Worm (Caenorhabditis elegans) whole organism, young adult: ENCODE data around the gene C34B4.5.

ENCODE experiments used
- B0336.3 ChIP-seq: fragments of 200-800 bp; sonication (Bioruptor generic); IDR thresholded peaks from 2 replicates; pipeline ENCODE4 v1.3.6; 2022; ENCODE audit warnings: missing genetic modification characterization, missing compliant biosample characterization
- athp-1 ChIP-seq: sonication (generic microtip); optimal IDR thresholded peaks from 2 replicates; lab custom pipeline; 2017; ENCODE audit warnings: mild to moderate bottlenecking, missing genetic modification characterization, missing compliant biosample characterization
- attf-3 ChIP-seq: fragments of 200-800 bp; sonication (Bioruptor generic); conservative IDR thresholded peaks from 2 replicates; pipeline ENCODE4 v1.3.6; 2022; ENCODE audit warnings: missing genetic modification reagents, missing genetic modification characterization, missing compliant biosample characterization
- attf-6 ChIP-seq: fragments of 200-800 bp; sonication (Bioruptor generic); IDR thresholded peaks from 2 replicates; pipeline ENCODE4 v1.3.6; 2022; ENCODE audit warnings: missing genetic modification reagents, missing genetic modification characterization, missing compliant biosample characterization
- cebp-2 ChIP-seq: fragments of 200-800 bp; sonication (Bioruptor generic); IDR thresholded peaks from 2 replicates; pipeline ENCODE4 v1.3.6; 2022; ENCODE audit warnings: missing genetic modification characterization, missing compliant biosample characterization
- him-1 ChIP-seq: sonication (generic microtip); optimal IDR thresholded peaks from 2 replicates; lab custom pipeline; 2016; ENCODE audit warnings: missing genotype, missing genetic modification reagents, missing genetic modification characterization, missing compliant biosample characterization
- hrde-1 ChIP-seq: sonication (generic microtip); optimal IDR thresholded peaks from 2 replicates; lab custom pipeline; 2016; ENCODE audit warnings: missing genetic modification characterization, mild to moderate bottlenecking, missing compliant biosample characterization, moderate library complexity, missing genotype, missing genetic modification reagents, borderline replicate concordance
- lin-35 ChIP-seq, 3 experiments: fragments of 150-350 bp in 2 of 3; sonication (generic microtip) in 1 of 3; optimal IDR thresholded peaks; 2 replicates each; lab custom pipeline; 2014 to 2018; ENCODE audit warnings: missing biosample characterization in 3 of 3, missing genetic modification characterization in 3 of 3, missing genetic modification reagents in 3 of 3
- madf-6 ChIP-seq: fragments of 200-800 bp; sonication (Bioruptor generic); IDR thresholded peaks from 2 replicates; pipeline ENCODE4 v1.3.6; 2022; ENCODE audit warnings: missing genetic modification reagents, missing genetic modification characterization, missing compliant biosample characterization
- mel-28 ChIP-seq: sonication (generic microtip); optimal IDR thresholded peaks from 2 replicates; lab custom pipeline; 2016; ENCODE audit warnings: borderline replicate concordance, mild to moderate bottlenecking, missing genetic modification characterization, missing compliant biosample characterization
- snpc-4 ChIP-seq, 5 experiments: fragments of 150-350 bp in 1 of 5; sonication (generic microtip) in 4 of 5; optimal IDR thresholded peaks; 2 replicates each; lab custom pipeline; 2014 to 2018; ENCODE audit warnings: missing genetic modification characterization in 5 of 5, missing biosample characterization in 3 of 5, antibody characterized with exemption in 2 of 5, mild to moderate bottlenecking in 2 of 5, missing compliant biosample characterization in 2 of 5, missing genotype in 2 of 5, moderate library complexity in 2 of 5, missing genetic modification reagents in 1 of 5
- zim-3 ChIP-seq: sonication (generic microtip); optimal IDR thresholded peaks from 2 replicates; lab custom pipeline; 2017; ENCODE audit warnings: mild to moderate bottlenecking, missing genetic modification characterization, moderate library complexity, missing compliant biosample characterization
- ztf-22 ChIP-seq: fragments of 200-800 bp; sonication (Bioruptor generic); optimal IDR thresholded peaks from 2 replicates; lab custom pipeline; 2018; ENCODE audit warnings: mild to moderate bottlenecking, missing genetic modification characterization, moderate library complexity, missing compliant biosample characterization
- ztf-3 ChIP-seq: fragments of 200-800 bp; sonication (Bioruptor generic); optimal IDR thresholded peaks from 2 replicates; lab custom pipeline; 2018; ENCODE audit warnings: mild to moderate bottlenecking, missing genetic modification characterization, missing compliant biosample characterization

- no peak for TF ChIP-seq attf-3 (GFP tag; lab: Robert Waterston, UW)
- TF ChIP-seq hrde-1 (tag; lab: Kevin White, UChicago) = no peak
- no peak for TF ChIP-seq madf-6 (GFP tag; lab: Robert Waterston, UW)
- no peak for TF ChIP-seq attf-6 (GFP tag; lab: Robert Waterston, UW)
- no peak for TF ChIP-seq zim-3 (tag; lab: Kevin White, UChicago)
- TF ChIP-seq athp-1 (tag; lab: Kevin White, UChicago) = no peak
- TF ChIP-seq lin-35 (GFP tag; optimal IDR thresholded peaks at IDR 0.05; lab: Kevin White, UChicago) = no peak
- no peak for TF ChIP-seq mel-28 (tag; lab: Kevin White, UChicago)
- TF ChIP-seq him-1 (tag; lab: Kevin White, UChicago) = no peak
- no peak for TF ChIP-seq B0336.3
- no peak for TF ChIP-seq cebp-2 (GFP tag; lab: Robert Waterston, UW)
- no peak for TF ChIP-seq ztf-22 (GFP tag; lab: Kevin White, UChicago)
- no peak for TF ChIP-seq snpc-4 (GFP tag; optimal IDR thresholded peaks at IDR 0.05; lab: Kevin White, UChicago)
- no peak for TF ChIP-seq snpc-4 (tag; optimal IDR thresholded peaks at IDR 0.05; lab: Kevin White, UChicago)
- no peak for TF ChIP-seq ztf-3 (GFP tag; lab: Kevin White, UChicago)
Measured at ce11 chrV:13073145-13073544, 22.6 kb upstream of the C34B4.5 start.
